Fruit fly (Drosophila melanogaster) whole organism, prepupa: Measurements from ENCODE around the gene CG5882.

ENCODE experiments used
- Blimp-1 ChIP-seq: fragments of 200-800 bp; sonication (Bioruptor generic); optimal IDR thresholded peaks from 3 replicates; lab custom pipeline; 2017; ENCODE audit warnings: missing biosample characterization, missing genetic modification characterization, mild to moderate bottlenecking, moderate library complexity, missing genetic modification reagents
- CG11762 ChIP-seq: fragments of 200-800 bp; sonication (Bioruptor generic); optimal IDR thresholded peaks from 3 replicates; lab custom pipeline; 2016; ENCODE audit warnings: missing biosample characterization, missing genetic modification characterization; ENCODE audit not compliant: insufficient read depth
- CG11902 ChIP-seq: fragments of 200-800 bp; sonication (Bioruptor generic); optimal IDR thresholded peaks from 3 replicates; lab custom pipeline; 2016; ENCODE audit warnings: missing biosample characterization, missing genetic modification characterization
- CG16779 ChIP-seq: fragments of 200-800 bp; sonication (Bioruptor generic); optimal IDR thresholded peaks from 3 replicates; lab custom pipeline; 2017; ENCODE audit warnings: missing biosample characterization, mild to moderate bottlenecking, missing genetic modification characterization
- CG3032 ChIP-seq: fragments of 200-800 bp; optimal IDR thresholded peaks from 2 replicates; lab custom pipeline; 2019; ENCODE audit warnings: missing biosample characterization, mild to moderate bottlenecking, missing genetic modification characterization, moderate library complexity
- CG31627 ChIP-seq: fragments of 200-800 bp; sonication (Bioruptor generic); optimal IDR thresholded peaks from 3 replicates; lab custom pipeline; 2016; ENCODE audit warnings: missing biosample characterization, missing genetic modification characterization
- CG34406 ChIP-seq: fragments of 200-800 bp; sonication (Bioruptor generic); optimal IDR thresholded peaks from 3 replicates; lab custom pipeline; 2016; ENCODE audit warnings: missing biosample characterization, missing genetic modification characterization
- CG3919 ChIP-seq: fragments of 200-800 bp; sonication (Bioruptor generic); optimal IDR thresholded peaks from 3 replicates; lab custom pipeline; 2016; ENCODE audit warnings: missing biosample characterization, missing genetic modification characterization
- CG6163 ChIP-seq: fragments of 200-800 bp; sonication (Bioruptor generic); IDR thresholded peaks from 3 replicates; pipeline ENCODE4 v1.3.6; 2022; ENCODE audit warnings: missing biosample characterization, missing genetic modification characterization
- CG6276 ChIP-seq: fragments of 200-800 bp; sonication (Bioruptor generic); optimal IDR thresholded peaks from 2 replicates; lab custom pipeline; 2017; ENCODE audit warnings: missing biosample characterization, mild to moderate bottlenecking, missing genetic modification characterization
- CG6808 ChIP-seq: fragments of 200-800 bp; sonication (Bioruptor generic); optimal IDR thresholded peaks from 3 replicates; lab custom pipeline; 2017; ENCODE audit warnings: missing biosample characterization, missing genetic modification characterization, mild to moderate bottlenecking, moderate library complexity, missing genetic modification reagents
- CG7368 ChIP-seq: fragments of 200-800 bp; sonication (Bioruptor generic); optimal IDR thresholded peaks from 3 replicates; lab custom pipeline; 2016; ENCODE audit warnings: missing biosample characterization, missing genetic modification characterization
- Eip75B ChIP-seq: fragments of 200-800 bp; sonication (Bioruptor generic); optimal IDR thresholded peaks from 3 replicates; lab custom pipeline; 2016; ENCODE audit warnings: missing biosample characterization, missing genetic modification characterization
- Eip78C ChIP-seq: fragments of 200-800 bp; sonication (Bioruptor generic); peaks from one replicate; lab custom pipeline; 2016; ENCODE audit warnings: missing biosample characterization, missing genetic modification characterization
- Eip93F ChIP-seq: fragments of 200-800 bp; sonication (Bioruptor generic); optimal IDR thresholded peaks from 2 replicates; lab custom pipeline; 2016; ENCODE audit warnings: missing biosample characterization, mild to moderate bottlenecking, missing genetic modification characterization
- Ets21C ChIP-seq: fragments of 200-800 bp; sonication (Bioruptor generic); optimal IDR thresholded peaks from 3 replicates; lab custom pipeline; 2016; ENCODE audit warnings: missing biosample characterization, missing genetic modification characterization
- Ets96B ChIP-seq: fragments of 200-800 bp; optimal IDR thresholded peaks from 2 replicates; lab custom pipeline; 2019; ENCODE audit warnings: missing biosample characterization, mild to moderate bottlenecking, missing genetic modification characterization, moderate library complexity
- Hr39 ChIP-seq: fragments of 200-800 bp; sonication (Bioruptor generic); optimal IDR thresholded peaks from 2 replicates; lab custom pipeline; 2016; ENCODE audit warnings: missing biosample characterization, missing genetic modification characterization
- Hr4 ChIP-seq: fragments of 200-800 bp; sonication (Bioruptor generic); optimal IDR thresholded peaks from 3 replicates; lab custom pipeline; 2016; ENCODE audit warnings: missing biosample characterization, missing genetic modification characterization
- Lpt ChIP-seq: fragments of 200-800 bp; sonication (Bioruptor generic); optimal IDR thresholded peaks from 3 replicates; lab custom pipeline; 2016; ENCODE audit warnings: missing biosample characterization, missing genetic modification characterization
- OdsH ChIP-seq: fragments of 200-800 bp; sonication (Bioruptor generic); optimal IDR thresholded peaks from 3 replicates; lab custom pipeline; 2016; ENCODE audit warnings: missing biosample characterization, missing genetic modification characterization
- Smox ChIP-seq: fragments of 200-800 bp; sonication (Bioruptor generic); optimal IDR thresholded peaks from 3 replicates; lab custom pipeline; 2016; ENCODE audit warnings: missing biosample characterization, missing genetic modification characterization
- Sox102F ChIP-seq: fragments of 200-800 bp; sonication (Bioruptor generic); optimal IDR thresholded peaks from 2 replicates; lab custom pipeline; 2016; ENCODE audit warnings: missing biosample characterization, mild to moderate bottlenecking, missing genetic modification characterization
- Sox15 ChIP-seq: fragments of 200-800 bp; sonication (Bioruptor generic); optimal IDR thresholded peaks from 3 replicates; lab custom pipeline; 2016; ENCODE audit warnings: missing biosample characterization, missing genetic modification characterization
- achi ChIP-seq: fragments of 200-800 bp; sonication (Bioruptor generic); optimal IDR thresholded peaks from 3 replicates; lab custom pipeline; 2016; ENCODE audit warnings: missing biosample characterization, missing genetic modification characterization
- acj6 ChIP-seq: fragments of 200-800 bp; sonication (Bioruptor generic); optimal IDR thresholded peaks from 3 replicates; lab custom pipeline; 2016; ENCODE audit warnings: missing biosample characterization, missing genetic modification characterization
- dac ChIP-seq: fragments of 200-800 bp; sonication (Bioruptor generic); optimal IDR thresholded peaks from 2 replicates; lab custom pipeline; 2017; ENCODE audit warnings: missing biosample characterization, mild to moderate bottlenecking, missing genetic modification characterization
- dsx ChIP-seq: fragments of 200-800 bp; optimal IDR thresholded peaks from 3 replicates; lab custom pipeline; 2019; ENCODE audit warnings: missing biosample characterization, mild to moderate bottlenecking, missing genetic modification characterization, moderate library complexity; ENCODE audit not compliant: poor library complexity, severe bottlenecking
- esn ChIP-seq: fragments of 200-800 bp; sonication (Bioruptor generic); optimal IDR thresholded peaks from 2 replicates; lab custom pipeline; 2016; ENCODE audit warnings: missing biosample characterization, mild to moderate bottlenecking, missing genetic modification characterization, moderate library complexity
- fd59A ChIP-seq: fragments of 200-800 bp; sonication (Bioruptor generic); optimal IDR thresholded peaks from 2 replicates; lab custom pipeline; 2017; ENCODE audit warnings: missing biosample characterization, mild to moderate bottlenecking, missing genetic modification characterization, missing genetic modification reagents
- fd85E ChIP-seq: fragments of 200-800 bp; sonication (Bioruptor generic); optimal IDR thresholded peaks from 3 replicates; lab custom pipeline; 2016; ENCODE audit warnings: missing biosample characterization, missing genetic modification characterization
- fkh ChIP-seq: fragments of 200-800 bp; sonication (Bioruptor generic); optimal IDR thresholded peaks from 3 replicates; lab custom pipeline; 2017; ENCODE audit warnings: missing biosample characterization, mild to moderate bottlenecking, missing genetic modification characterization, moderate library complexity
- salr ChIP-seq, 2 experiments: fragments of 200-800 bp; sonication (Bioruptor generic); optimal IDR thresholded peaks; 3 replicates each; lab custom pipeline; 2016 to 2018; ENCODE audit warnings: missing biosample characterization in 2 of 2, missing genetic modification characterization in 2 of 2, mild to moderate bottlenecking in 1 of 2
- spab ChIP-seq: fragments of 200-800 bp; sonication (Bioruptor generic); optimal IDR thresholded peaks from 2 replicates; lab custom pipeline; 2017; ENCODE audit warnings: missing biosample characterization, mild to moderate bottlenecking, missing genetic modification characterization, missing genetic modification reagents
- ss ChIP-seq, 2 experiments: fragments of 200-800 bp; sonication (Bioruptor generic); optimal IDR thresholded peaks; 2 replicates in 1 of 2; 3 replicates in 1 of 2; lab custom pipeline; 2017 to 2018; ENCODE audit warnings: mild to moderate bottlenecking in 2 of 2, missing biosample characterization in 2 of 2, missing genetic modification characterization in 2 of 2, moderate library complexity in 1 of 2
- topi ChIP-seq: fragments of 200-800 bp; sonication (Bioruptor generic); optimal IDR thresholded peaks from 3 replicates; lab custom pipeline; 2016; ENCODE audit warnings: missing biosample characterization, missing genetic modification characterization

CG5882 gene

dm6 chr3R:27111784-27112602 is 6.5 kb upstream of the CG5882 start, which contains the start of the genes gb and CG5815 (continued):
- TF ChIP-seq CG31627 (GFP tag; lab: Kevin White, UChicago) (peak; percentile 87), CG11902 (GFP tag; lab: Kevin White, UChicago) (peak; percentile 75), spab (GFP tag; lab: Kevin White, UChicago) (no peak), dac (GFP tag; lab: Kevin White, UChicago) (peak; percentile 80), Sox15 (GFP tag; lab: Kevin White, UChicago) (peak; percentile 84), CG3032 (tag; lab: Kevin White, UChicago) (peak; percentile 86), Ets96B (peak; percentile 87), salr (GFP tag; optimal IDR thresholded peaks at IDR 0.05; lab: Kevin White, UChicago) (peak in 1 of 2 experiments; percentile 79), Ets21C (GFP tag; lab: Kevin White, UChicago) (peak; percentile 82), esn (GFP tag; lab: Kevin White, UChicago) (peak; percentile 91), Eip75B (no peak), CG34406 (GFP tag; lab: Kevin White, UChicago) (peak; percentile 85), CG7368 (GFP tag; lab: Kevin White, UChicago) (peak; percentile 71), Lpt (GFP tag; lab: Kevin White, UChicago) (peak; percentile 82), CG11762 (peak; percentile 64), fkh (GFP tag; lab: Kevin White, UChicago) (peak; percentile 77), OdsH (peak; percentile 92), CG6163 (GFP tag; lab: Robert Waterston, UW) (peak; percentile 92), fd85E (no peak), dsx (GFP tag; lab: Kevin White, UChicago) (no peak), Eip93F (GFP tag; lab: Kevin White, UChicago) (peak; percentile 92), topi (GFP tag; lab: Kevin White, UChicago) (peak; percentile 89), achi (GFP tag; lab: Kevin White, UChicago) (no peak), Sox102F (GFP tag; lab: Kevin White, UChicago) (no peak), CG6808 (GFP tag; lab: Kevin White, UChicago) (no peak), Hr39 (GFP tag; lab: Kevin White, UChicago) (peak; percentile 87), Eip78C (GFP tag; lab: Kevin White, UChicago) (peak; percentile 96), Smox (GFP tag; lab: Kevin White, UChicago) (no peak), CG6276 (GFP tag; lab: Kevin White, UChicago) (no peak), Blimp-1 (GFP tag; lab: Kevin White, UChicago) (peak; percentile 59), fd59A (GFP tag; lab: Kevin White, UChicago) (peak; percentile 78), ss (GFP tag; optimal IDR thresholded peaks at IDR 0.05; lab: Kevin White, UChicago) (no peak), CG16779 (tag; lab: Kevin White, UChicago) (no peak), CG3919 (GFP tag; lab: Kevin White, UChicago) (peak; percentile 90)

- TF ChIP-seq acj6 (GFP tag; lab: Kevin White, UChicago) (no peak), Hr4 (GFP tag; lab: Kevin White, UChicago) (no peak), esn (GFP tag; lab: Kevin White, UChicago) (peak; percentile 17)
These were observed 1.9 kb upstream of the CG5882 start, which contains the start of the genes CG6066 and CG5880 for dm6 chr3R:27116465-27117092. Gene CG6066 (minus strand): TSS chr3R:27116707. Gene CG5880 (plus strand): TSS chr3R:27116745.
